Worm (Caenorhabditis elegans) whole organism, early embryonic: ENCODE data around the gene B0554.4.

Source experiments
- B0310.2 ChIP-seq: sonication (generic microtip); optimal IDR thresholded peaks from 2 replicates; lab custom pipeline; 2016; ENCODE audit warnings: mild to moderate bottlenecking, missing genetic modification characterization, missing compliant biosample characterization
- F13C5.2 ChIP-seq: sonication (generic microtip); optimal IDR thresholded peaks from 2 replicates; lab custom pipeline; 2017; ENCODE audit warnings: mild to moderate bottlenecking, missing genetic modification characterization, inconsistent platforms, missing compliant biosample characterization
- aly-1 ChIP-seq: sonication (generic microtip); optimal IDR thresholded peaks from 2 replicates; lab custom pipeline; 2016; ENCODE audit warnings: missing genetic modification characterization, missing compliant biosample characterization
- ama-1 ChIP-seq: fragments of 150-350 bp; optimal IDR thresholded peaks from 2 replicates; lab custom pipeline; 2014
- ceh-13 ChIP-seq: fragments of 200-800 bp; sonication (Bioruptor generic); optimal IDR thresholded peaks from 2 replicates; lab custom pipeline; 2018; ENCODE audit warnings: mild to moderate bottlenecking, missing genetic modification characterization, missing compliant biosample characterization
- ceh-36 ChIP-seq: sonication (generic microtip); optimal IDR thresholded peaks from 2 replicates; lab custom pipeline; 2016; ENCODE audit warnings: missing genetic modification characterization, inconsistent platforms, missing compliant biosample characterization
- ets-7 ChIP-seq: sonication (generic microtip); optimal IDR thresholded peaks from 2 replicates; lab custom pipeline; 2016; ENCODE audit warnings: missing genotype, missing genetic modification characterization, missing compliant biosample characterization
- flt-1 ChIP-seq: fragments of 200-800 bp; sonication (Bioruptor generic); IDR thresholded peaks from 2 replicates; pipeline ENCODE4 v1.3.6; 2022; ENCODE audit warnings: missing genetic modification characterization, missing compliant biosample characterization
- hmbx-1 ChIP-seq: sonication (generic microtip); optimal IDR thresholded peaks from 2 replicates; lab custom pipeline; 2016; ENCODE audit warnings: mild to moderate bottlenecking, missing genetic modification characterization, missing compliant biosample characterization
- hmg-4 ChIP-seq: fragments of 200-800 bp; sonication (Bioruptor generic); optimal IDR thresholded peaks from 2 replicates; lab custom pipeline; 2018; ENCODE audit warnings: mild to moderate bottlenecking, missing genetic modification characterization, missing compliant biosample characterization
- hnd-1 ChIP-seq: sonication (generic microtip); optimal IDR thresholded peaks from 2 replicates; lab custom pipeline; 2016; ENCODE audit warnings: missing genetic modification characterization, missing compliant biosample characterization
- pes-1 ChIP-seq: fragments of 200-800 bp; sonication (Bioruptor generic); IDR thresholded peaks from 2 replicates; pipeline ENCODE4 v1.3.6; 2022; ENCODE audit warnings: missing genetic modification reagents, missing genetic modification characterization, missing compliant biosample characterization
- scrt-1 ChIP-seq: fragments of 200-800 bp; sonication (Bioruptor generic); IDR thresholded peaks from 2 replicates; pipeline ENCODE4 v1.3.6; 2022; ENCODE audit warnings: missing genetic modification characterization, missing compliant biosample characterization
- sea-1 ChIP-seq: fragments of 200-800 bp; sonication (Bioruptor generic); conservative IDR thresholded peaks from 2 replicates; pipeline ENCODE4 v1.3.6; 2022; ENCODE audit warnings: missing genetic modification characterization, missing compliant biosample characterization
- tbx-11 ChIP-seq: fragments of 200-800 bp; sonication (Bioruptor generic); IDR thresholded peaks from 2 replicates; pipeline ENCODE4 v1.3.6; 2022; ENCODE audit warnings: missing genetic modification characterization, missing compliant biosample characterization
- tbx-37 ChIP-seq: fragments of 200-800 bp; sonication (Bioruptor generic); conservative IDR thresholded peaks from 2 replicates; pipeline ENCODE4 v1.3.6; 2022; ENCODE audit warnings: missing genetic modification reagents, missing genetic modification characterization, missing compliant biosample characterization
- tra-4 ChIP-seq: sonication (generic microtip); optimal IDR thresholded peaks from 2 replicates; lab custom pipeline; 2017; ENCODE audit warnings: missing genetic modification characterization, missing compliant biosample characterization

The B0554.4 gene

DNA sequence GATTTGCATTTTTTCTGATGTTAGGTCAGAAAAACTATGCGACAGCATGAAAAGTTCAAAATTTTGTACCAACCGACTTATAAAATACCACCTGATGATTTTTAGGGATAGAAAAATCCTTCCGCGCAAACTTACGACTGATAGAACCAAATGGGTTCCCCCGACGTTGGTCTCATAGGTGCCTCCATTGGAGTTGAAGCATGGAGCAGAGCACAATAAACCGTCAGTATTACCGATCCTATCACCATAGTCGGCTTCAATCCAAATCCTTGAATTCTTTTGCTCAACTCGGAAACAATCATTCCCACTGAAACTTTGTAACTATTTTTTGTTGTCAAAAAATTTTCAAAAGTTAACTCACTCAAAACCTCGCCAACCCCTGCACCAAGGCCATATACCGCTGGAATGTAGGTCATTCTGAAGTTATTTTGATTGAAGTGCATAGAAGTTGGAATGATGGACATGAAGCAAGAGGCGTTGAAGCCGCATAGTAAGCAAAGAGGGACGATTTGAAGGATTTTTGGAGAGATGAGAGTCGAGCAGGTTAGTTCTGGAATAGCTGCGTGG, 10.3 kb downstream of the B0554.4 start:
- TF ChIP-seq F13C5.2 = no peak
- no peak for TF ChIP-seq ets-7 (tag; lab: Kevin White, UChicago)

DNA sequence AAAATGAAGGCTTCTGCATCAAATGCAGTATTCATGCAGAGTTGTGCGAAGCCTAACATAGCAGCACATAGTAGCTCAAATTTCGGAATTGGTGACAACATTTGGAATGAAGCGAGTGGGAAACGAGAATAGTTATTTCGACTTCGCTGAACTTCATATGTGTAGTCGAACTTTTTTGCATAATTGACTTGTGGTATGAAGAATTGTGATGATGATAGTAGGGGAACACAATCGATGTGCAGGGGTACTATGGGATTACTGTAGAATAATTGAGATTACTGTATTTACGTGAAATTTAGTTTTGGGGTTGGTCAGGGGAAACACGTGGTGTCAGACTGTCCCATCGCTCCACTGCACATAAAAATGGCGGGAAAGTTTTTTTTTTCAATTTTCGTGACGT, 12.0 kb downstream of the B0554.4 start, which contains the start of gene B0554.7:
TSS of gene B0554.7 (minus strand) at position 101 of the 400 bp plus-strand sequence.
- TF ChIP-seq pes-1 (GFP tag; lab: Robert Waterston, UW) (no peak), F13C5.2 (no peak), aly-1 (tag; lab: Kevin White, UChicago) (no peak), tbx-11 (GFP tag; lab: Robert Waterston, UW) (no peak), tra-4 (tag; lab: Kevin White, UChicago) (no peak), ceh-13 (GFP tag; lab: Kevin White, UChicago) (no peak), ets-7 (tag; lab: Kevin White, UChicago) (no peak), ceh-36 (tag; lab: Kevin White, UChicago) (no peak), hnd-1 (tag; lab: Kevin White, UChicago) (no peak), ama-1 (lab: Kevin White, UChicago) (no peak), hmbx-1 (no peak), hmg-4 (GFP tag; lab: Kevin White, UChicago) (no peak), tbx-37 (no peak), flt-1 (GFP tag; lab: Robert Waterston, UW) (no peak), B0310.2 (tag; lab: Kevin White, UChicago) (no peak), sea-1 (GFP tag; lab: Robert Waterston, UW) (no peak), scrt-1 (GFP tag; lab: Robert Waterston, UW) (no peak)

ce11 chrV:443193-443592, 14.2 kb downstream of the B0554.4 start, which contains the start of gene srh-33:
Gene srh-33 (minus strand): TSS chrV:443293.
- no peak for TF ChIP-seq scrt-1 (GFP tag; lab: Robert Waterston, UW)
- TF ChIP-seq flt-1 (GFP tag; lab: Robert Waterston, UW) = no peak
- TF ChIP-seq hmg-4 (GFP tag; lab: Kevin White, UChicago) = no peak
- no peak for TF ChIP-seq sea-1 (GFP tag; lab: Robert Waterston, UW)
- TF ChIP-seq ama-1 (lab: Kevin White, UChicago) = no peak
- no peak for TF ChIP-seq hnd-1 (tag; lab: Kevin White, UChicago)
- no peak for TF ChIP-seq aly-1 (tag; lab: Kevin White, UChicago)

- TF ChIP-seq ets-7 (tag; lab: Kevin White, UChicago) (no peak), flt-1 (GFP tag; lab: Robert Waterston, UW) (no peak), hmbx-1 (no peak), B0310.2 (tag; lab: Kevin White, UChicago) (no peak), F13C5.2 (no peak), scrt-1 (GFP tag; lab: Robert Waterston, UW) (no peak), tbx-11 (GFP tag; lab: Robert Waterston, UW) (no peak), ceh-36 (tag; lab: Kevin White, UChicago) (no peak), hmg-4 (GFP tag; lab: Kevin White, UChicago) (no peak)
Measured at ce11 chrV:446574-446973, 17.6 kb downstream of the B0554.4 start, which contains the start of gene srh-34. Gene srh-34 (minus strand): TSS chrV:446674.

DNA sequence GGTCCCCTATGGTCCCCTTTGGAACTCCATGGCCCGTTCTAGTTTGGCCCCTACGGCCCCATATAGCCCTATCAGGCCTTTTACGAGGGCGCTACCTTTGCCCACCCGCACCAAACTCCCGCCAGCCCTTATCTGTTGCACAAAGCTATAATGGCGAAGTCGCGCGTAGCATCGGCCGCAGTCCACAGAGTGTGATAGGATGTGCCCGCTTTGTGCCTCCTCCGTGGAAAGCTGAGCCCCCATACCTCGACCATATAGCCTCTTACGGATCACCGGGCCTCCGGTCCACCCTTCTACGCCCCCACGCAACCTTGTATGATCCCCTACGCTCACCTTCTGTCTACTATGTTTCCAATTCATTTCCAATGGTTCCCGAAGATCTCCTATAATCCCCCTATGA, 18.0 kb downstream of the B0554.4 start:
- TF ChIP-seq scrt-1 (GFP tag; lab: Robert Waterston, UW) (no peak), hmg-4 (GFP tag; lab: Kevin White, UChicago) (peak; percentile 23), hmbx-1 (no peak), ceh-36 (tag; lab: Kevin White, UChicago) (no peak)

- no peak for TF ChIP-seq ceh-13 (GFP tag; lab: Kevin White, UChicago)
- TF ChIP-seq tbx-11 (GFP tag; lab: Robert Waterston, UW) = no peak
- no peak for TF ChIP-seq scrt-1 (GFP tag; lab: Robert Waterston, UW)
- TF ChIP-seq ama-1 (lab: Kevin White, UChicago) = no peak
- no peak for TF ChIP-seq ceh-36 (tag; lab: Kevin White, UChicago)
- no peak for TF ChIP-seq F13C5.2
- no peak for TF ChIP-seq B0310.2 (tag; lab: Kevin White, UChicago)
- no peak for TF ChIP-seq flt-1 (GFP tag; lab: Robert Waterston, UW)
- no peak for TF ChIP-seq tra-4 (tag; lab: Kevin White, UChicago)
- no peak for TF ChIP-seq hmg-4 (GFP tag; lab: Kevin White, UChicago)
- no peak for TF ChIP-seq tbx-37
- no peak for TF ChIP-seq aly-1 (tag; lab: Kevin White, UChicago)
- no peak for TF ChIP-seq sea-1 (GFP tag; lab: Robert Waterston, UW)
- TF ChIP-seq ets-7 (tag; lab: Kevin White, UChicago) = no peak
- TF ChIP-seq pes-1 (GFP tag; lab: Robert Waterston, UW) = no peak
- no peak for TF ChIP-seq hnd-1 (tag; lab: Kevin White, UChicago)
- TF ChIP-seq hmbx-1 = no peak
Measured at ce11 chrV:449130-449529, 20.2 kb downstream of the B0554.4 start, which contains the start of gene srh-35. Gene srh-35 (minus strand): TSS chrV:449230.

ce11 chrV:449685-450084, 20.7 kb downstream of the B0554.4 start, which contains the start of gene M02H5.8:
Gene M02H5.8 (plus strand): TSS chrV:449981.
- TF ChIP-seq pes-1 (GFP tag; lab: Robert Waterston, UW) (no peak), tbx-37 (no peak), hmbx-1 (no peak), flt-1 (GFP tag; lab: Robert Waterston, UW) (no peak), scrt-1 (GFP tag; lab: Robert Waterston, UW) (no peak), sea-1 (GFP tag; lab: Robert Waterston, UW) (no peak), tra-4 (tag; lab: Kevin White, UChicago) (no peak), ama-1 (lab: Kevin White, UChicago) (no peak), ceh-36 (tag; lab: Kevin White, UChicago) (no peak), B0310.2 (tag; lab: Kevin White, UChicago) (no peak), ets-7 (tag; lab: Kevin White, UChicago) (no peak), aly-1 (tag; lab: Kevin White, UChicago) (no peak), hnd-1 (tag; lab: Kevin White, UChicago) (no peak), tbx-11 (GFP tag; lab: Robert Waterston, UW) (no peak)
